Fruit fly (Drosophila melanogaster): ENCODE results near the gene CG32983.

DNA sequence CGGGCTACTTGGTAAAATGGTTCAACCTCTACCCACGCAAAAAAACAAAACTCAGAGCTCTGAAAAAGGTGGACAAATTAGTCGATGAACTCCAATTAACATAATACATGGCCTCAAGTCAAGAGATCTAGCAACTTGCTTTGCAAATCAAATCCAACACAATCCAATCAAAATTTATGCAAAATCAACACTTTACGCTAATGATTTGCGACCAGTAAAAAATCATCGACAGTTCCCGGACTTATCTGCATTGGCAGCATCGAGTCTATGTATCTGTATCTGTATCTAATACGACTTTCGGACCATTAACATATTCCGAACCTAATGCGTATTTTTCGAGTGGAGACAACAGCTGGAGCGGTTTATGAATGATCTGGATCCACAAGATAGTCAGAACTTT lies 14.6 kb upstream of the CG32983 start:
- no peak for TF ChIP-seq CG13204 (GFP tag; optimal IDR thresholded peaks at IDR 0.05)
- TF ChIP-seq CG17806 (tag; optimal IDR thresholded peaks at IDR 0.05), result no peak
- no peak for TF ChIP-seq CG10348 (GFP tag; IDR thresholded peaks at IDR 0.05)
- no peak for TF ChIP-seq CG8159 (tag; optimal IDR thresholded peaks at IDR 0.05)
- TF ChIP-seq EcR (GFP tag; optimal IDR thresholded peaks at IDR 0.05), result no peak
- no peak for TF ChIP-seq Pif1A (GFP tag; optimal IDR thresholded peaks at IDR 0.05)
- no peak for TF ChIP-seq CG15710 (tag; optimal IDR thresholded peaks at IDR 0.05)
- TF ChIP-seq CG4496 (GFP tag; IDR thresholded peaks at IDR 0.05), result no peak

Measured in whole organism, pupa.